Worm (Caenorhabditis elegans) whole organism, L3 larva: ENCODE measurements around the gene rbg-3.

Experiments
- aly-2 ChIP-seq: fragments of 150-350 bp; optimal IDR thresholded peaks from 2 replicates; lab custom pipeline; 2014; ENCODE audit warnings: missing biosample characterization, missing genetic modification characterization
- ceh-9 ChIP-seq: sonication (generic microtip); optimal IDR thresholded peaks from 2 replicates; lab custom pipeline; 2018; ENCODE audit warnings: missing biosample characterization, missing genetic modification characterization
- elt-3 ChIP-seq, 3 experiments: fragments of 150-350 bp in 1 of 3; sonication (generic microtip) in 2 of 3; optimal IDR thresholded peaks; 2 replicates in 2 of 3; 4 replicates in 1 of 3; lab custom pipeline; 2014 to 2017; ENCODE audit warnings: missing biosample characterization in 3 of 3, missing genetic modification characterization in 3 of 3
- nhr-77 ChIP-seq: fragments of 150-350 bp; optimal IDR thresholded peaks from 2 replicates; lab custom pipeline; 2014; ENCODE audit warnings: missing biosample characterization, missing genetic modification characterization
- unc-62 ChIP-seq: fragments of 150-350 bp; sonication (generic microtip); optimal IDR thresholded peaks from 4 replicates; lab custom pipeline; 2014; ENCODE audit warnings: missing biosample characterization, missing genetic modification reagents, missing genetic modification characterization
- ztf-11 ChIP-seq: fragments of 150-350 bp; optimal IDR thresholded peaks from 2 replicates; lab custom pipeline; 2014; ENCODE audit warnings: missing biosample characterization, missing genetic modification characterization

- TF ChIP-seq elt-3 (tag; optimal IDR thresholded peaks at IDR 0.05; lab: Kevin White, UChicago) (no peak), aly-2 (tag; lab: Kevin White, UChicago) (no peak), unc-62 (no peak), nhr-77 (tag; lab: Kevin White, UChicago) (no peak), ceh-9 (tag; lab: Kevin White, UChicago) (no peak), ztf-11 (tag; lab: Kevin White, UChicago) (no peak)
These were observed 38.4 kb downstream of the rbg-3 start, which contains the start of gene mip-1 for ce11 chrIII:4792560-4793136.
